Fruit fly (Drosophila melanogaster) S2 (cell line): ENCODE results near the gene Alms1b.

ENCODE experiments used
- CG8478 ChIP-seq: fragments of >200 bp; optimal IDR thresholded peaks from 2 replicates; lab custom pipeline; 2018
- CTCF ChIP-seq, 2 experiments: fragments of >200 bp; optimal IDR thresholded peaks; 2 replicates each; lab custom pipeline; 2018

DNA sequence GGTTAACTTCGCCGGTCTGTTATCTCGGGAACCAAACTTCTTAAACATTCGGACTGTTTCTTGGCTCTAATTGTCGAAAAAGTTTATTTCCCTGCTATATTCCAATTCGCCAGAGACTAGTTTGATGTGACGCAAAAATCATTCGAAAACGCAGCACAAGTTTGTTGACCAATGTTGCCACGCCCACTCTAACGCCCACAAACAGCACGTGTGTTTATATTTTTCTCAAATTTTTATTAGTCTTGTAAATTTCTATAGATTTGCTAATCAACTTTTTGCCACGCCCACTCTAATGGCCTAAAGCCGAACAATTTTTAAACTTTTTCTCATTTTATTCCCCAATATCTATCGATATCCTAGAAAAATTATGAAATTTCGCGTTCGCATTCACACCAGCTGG lies at the start of gene Alms1b:
- TF ChIP-seq CTCF (optimal IDR thresholded peaks at IDR 0.05; lab: Kevin White, UChicago) (no peak), CG8478 (lab: Kevin White, UChicago) (no peak)
